Worm (Caenorhabditis elegans) whole organism, L4/young adult: ENCODE measurements around the gene srsx-19.

Experiments used
- W03F9.2 ChIP-seq: fragments of 150-350 bp; optimal IDR thresholded peaks from 2 replicates; lab custom pipeline; 2014; ENCODE audit warnings: missing biosample characterization, missing genetic modification characterization
- him-1 ChIP-seq: sonication (generic microtip); optimal IDR thresholded peaks from 2 replicates; lab custom pipeline; 2016; ENCODE audit warnings: missing genotype, missing genetic modification reagents, missing genetic modification characterization, missing compliant biosample characterization

ce11 chrV:13923851-13924250 lies 36.4 kb downstream of the srsx-19 start, which contains the start of gene srxa-11:
- no peak for TF ChIP-seq W03F9.2 (tag; lab: Kevin White, UChicago)
- TF ChIP-seq him-1 (tag; lab: Kevin White, UChicago): no peak
